Fruit fly (Drosophila melanogaster) whole organism, wandering third instar larva: ENCODE results near the gene mtrm.

ENCODE experiments used
- Abd-B ChIP-seq: fragments of >200 bp; optimal IDR thresholded peaks from 2 replicates; lab custom pipeline; 2017; ENCODE audit warnings: missing biosample characterization, missing genetic modification characterization
- CG9705 ChIP-seq: fragments of 200-800 bp; sonication (Bioruptor generic); optimal IDR thresholded peaks from 2 replicates; lab custom pipeline; 2018; ENCODE audit warnings: missing biosample characterization, mild to moderate bottlenecking, missing genetic modification characterization
- Dfd ChIP-seq: fragments of >200 bp; optimal IDR thresholded peaks from 2 replicates; lab custom pipeline; 2017; ENCODE audit warnings: missing biosample characterization, missing genetic modification characterization
- Dif ChIP-seq: fragments of 200-275, 200-300 bp; sonication (Bioruptor generic); optimal IDR thresholded peaks from 2 replicates; lab custom pipeline; 2018; ENCODE audit warnings: missing biosample characterization, missing genetic modification characterization; ENCODE audit not compliant: partially characterized antibody
- GATAd ChIP-seq: sonication (Bioruptor generic); optimal IDR thresholded peaks from 2 replicates; lab custom pipeline; 2016; ENCODE audit warnings: missing biosample characterization, missing genetic modification characterization
- Hnf4 ChIP-seq: fragments of 200-800 bp; sonication (Bioruptor generic); optimal IDR thresholded peaks from 2 replicates; lab custom pipeline; 2016; ENCODE audit warnings: missing biosample characterization, mild to moderate bottlenecking, missing genetic modification characterization
- Hr78 ChIP-seq: fragments of >200 bp; optimal IDR thresholded peaks from 2 replicates; lab custom pipeline; 2017; ENCODE audit warnings: missing biosample characterization, missing genetic modification characterization
- Hr83 ChIP-seq: fragments of 200-300 bp; sonication (Bioruptor generic); optimal IDR thresholded peaks from 2 replicates; lab custom pipeline; 2016; ENCODE audit warnings: missing biosample characterization, mild to moderate bottlenecking, missing genetic modification characterization, moderate library complexity; ENCODE audit not compliant: poor library complexity, severe bottlenecking
- Mio ChIP-seq: sonication (Bioruptor generic); optimal IDR thresholded peaks from 2 replicates; lab custom pipeline; 2016; ENCODE audit warnings: missing biosample characterization, missing genetic modification characterization
- Myc ChIP-seq: fragments of >200 bp; optimal IDR thresholded peaks from 2 replicates; lab custom pipeline; 2017
- N ChIP-seq: fragments of >200 bp; optimal IDR thresholded peaks from 2 replicates; lab custom pipeline; 2018; ENCODE audit warnings: missing biosample characterization, missing external identifiers, missing genetic modification characterization
- OdsH ChIP-seq: fragments of 200-800 bp; sonication (Bioruptor generic); optimal IDR thresholded peaks from 2 replicates; lab custom pipeline; 2016; ENCODE audit warnings: missing biosample characterization, mild to moderate bottlenecking, missing genetic modification characterization
- Rel ChIP-seq, 2 experiments: fragments of 200-800 bp; sonication (Bioruptor generic) in 1 of 2; optimal IDR thresholded peaks; 2 replicates in 1 of 2; 3 replicates in 1 of 2; lab custom pipeline; 2016 to 2019; ENCODE audit warnings: mild to moderate bottlenecking in 2 of 2, missing biosample characterization in 2 of 2, missing genetic modification characterization in 2 of 2, moderate library complexity in 1 of 2
- Sp1 ChIP-seq: fragments of 200-800 bp; sonication (Bioruptor generic); optimal IDR thresholded peaks from 3 replicates; lab custom pipeline; 2019; ENCODE audit warnings: missing biosample characterization, mild to moderate bottlenecking, missing genetic modification characterization, moderate library complexity
- Vsx2 ChIP-seq: fragments of 200-300, 225-300 bp; sonication (Bioruptor generic); optimal IDR thresholded peaks from 2 replicates; lab custom pipeline; 2018; ENCODE audit warnings: missing biosample characterization, missing genetic modification characterization; ENCODE audit not compliant: partially characterized antibody
- br ChIP-seq: fragments of 200-800 bp; sonication (Bioruptor generic); optimal IDR thresholded peaks from 2 replicates; lab custom pipeline; 2016; ENCODE audit warnings: missing biosample characterization, missing genetic modification characterization
- brk ChIP-seq: fragments of 200-800 bp; sonication (Bioruptor generic); optimal IDR thresholded peaks from 2 replicates; lab custom pipeline; 2016; ENCODE audit warnings: missing biosample characterization, mild to moderate bottlenecking, missing genetic modification characterization
- dmrt93B ChIP-seq: fragments of 200-800 bp; sonication (Bioruptor generic); optimal IDR thresholded peaks from 2 replicates; lab custom pipeline; 2018; ENCODE audit warnings: missing biosample characterization, mild to moderate bottlenecking, missing genetic modification characterization
- dsf ChIP-seq: sonication (Bioruptor generic); optimal IDR thresholded peaks from 2 replicates; lab custom pipeline; 2016; ENCODE audit warnings: missing biosample characterization, missing genetic modification characterization, borderline replicate concordance
- ey ChIP-seq: fragments of 200-800 bp; sonication (Bioruptor generic); optimal IDR thresholded peaks from 2 replicates; lab custom pipeline; 2016; ENCODE audit warnings: missing biosample characterization, missing genetic modification characterization
- fru ChIP-seq: fragments of 200-800 bp; sonication (Bioruptor generic); optimal IDR thresholded peaks from 3 replicates; lab custom pipeline; 2016; ENCODE audit warnings: missing biosample characterization, mild to moderate bottlenecking, missing genetic modification characterization
- h ChIP-seq: fragments of 200-800 bp; sonication (Bioruptor generic); optimal IDR thresholded peaks from 3 replicates; lab custom pipeline; 2016; ENCODE audit warnings: missing biosample characterization, mild to moderate bottlenecking, missing genetic modification characterization
- jim ChIP-seq: fragments of 175-275, 200-325 bp; sonication (Bioruptor generic); optimal IDR thresholded peaks from 2 replicates; lab custom pipeline; 2016; ENCODE audit warnings: missing biosample characterization, mild to moderate bottlenecking, missing genetic modification characterization
- lola ChIP-seq: fragments of >200 bp; optimal IDR thresholded peaks from 2 replicates; lab custom pipeline; 2017; ENCODE audit warnings: missing biosample characterization, missing genetic modification characterization
- pan ChIP-seq: fragments of >200 bp; optimal IDR thresholded peaks from 2 replicates; lab custom pipeline; 2017
- psq ChIP-seq: fragments of 200-800 bp; sonication (Bioruptor generic); optimal IDR thresholded peaks from 3 replicates; lab custom pipeline; 2017; ENCODE audit warnings: missing biosample characterization, mild to moderate bottlenecking, missing genetic modification characterization, moderate library complexity
- rgr ChIP-seq: fragments of 200-800 bp; sonication (Bioruptor generic); optimal IDR thresholded peaks from 3 replicates; lab custom pipeline; 2016; ENCODE audit warnings: missing biosample characterization, mild to moderate bottlenecking, missing genetic modification characterization
- sage ChIP-seq: fragments of 200-800 bp; sonication (Bioruptor generic); optimal IDR thresholded peaks from 2 replicates; lab custom pipeline; 2016; ENCODE audit warnings: missing biosample characterization, mild to moderate bottlenecking, missing genetic modification characterization
- sv ChIP-seq: fragments of 200-800 bp; sonication (Bioruptor generic); optimal IDR thresholded peaks from 3 replicates; lab custom pipeline; 2016; ENCODE audit warnings: missing biosample characterization, missing genetic modification characterization
- tai ChIP-seq: sonication (Bioruptor generic); optimal IDR thresholded peaks from 2 replicates; lab custom pipeline; 2016; ENCODE audit warnings: missing biosample characterization, missing genetic modification characterization
- usp ChIP-seq: fragments of >200 bp; optimal IDR thresholded peaks from 2 replicates; lab custom pipeline; 2017; ENCODE audit warnings: missing biosample characterization, missing genetic modification characterization
- woc ChIP-seq: sonication (Bioruptor generic); optimal IDR thresholded peaks from 2 replicates; lab custom pipeline; 2016; ENCODE audit warnings: missing biosample characterization, mild to moderate bottlenecking, missing genetic modification characterization

The mtrm gene

DNA sequence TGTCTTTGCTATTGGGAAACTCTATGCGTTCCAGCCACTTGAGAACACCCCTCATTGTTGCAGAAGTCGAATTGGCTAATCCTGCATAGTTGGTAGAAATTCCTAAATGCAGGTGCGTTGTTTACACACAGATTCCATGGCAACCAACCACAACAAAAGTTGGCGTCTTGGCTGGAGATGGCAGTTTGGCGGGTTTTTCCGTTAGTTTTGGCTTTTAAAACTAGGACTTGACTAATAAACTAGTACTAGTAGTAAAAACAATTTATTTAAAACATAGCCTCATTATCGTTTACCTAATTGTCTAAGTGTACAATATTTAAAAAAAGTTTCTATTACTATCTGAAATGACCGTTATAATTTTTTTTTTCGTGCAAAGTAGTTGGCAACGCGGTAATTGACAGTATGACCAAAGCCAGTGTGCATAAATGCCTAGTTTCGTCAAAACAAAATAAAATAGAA lies 1.3 kb upstream of the mtrm start, which contains the start of gene Exo70:
Exo70 (plus strand) TSS at position 413 of the 459 bp plus-strand sequence.
- TF ChIP-seq Myc (lab: Kevin White, UChicago) = peak; percentile 76
- TF ChIP-seq dsf = no peak
- no peak for TF ChIP-seq pan
- TF ChIP-seq Rel (GFP tag; optimal IDR thresholded peaks at IDR 0.05; lab: Kevin White, UChicago) = no peak
- no peak for TF ChIP-seq Rel (tag; optimal IDR thresholded peaks at IDR 0.05; lab: Kevin White, UChicago)
- no peak for TF ChIP-seq CG9705 (GFP tag; lab: Kevin White, UChicago)
- no peak for TF ChIP-seq Dfd
- no peak for TF ChIP-seq Sp1
- no peak for TF ChIP-seq ey (GFP tag; lab: Kevin White, UChicago)
- no peak for TF ChIP-seq fru (GFP tag; lab: Kevin White, UChicago)

- no peak for TF ChIP-seq pan
- TF ChIP-seq GATAd (GFP tag; lab: Kevin White, UChicago) = no peak
- no peak for TF ChIP-seq Mio (GFP tag; lab: Kevin White, UChicago)
- no peak for TF ChIP-seq dmrt93B (GFP tag; lab: Kevin White, UChicago)
- TF ChIP-seq ey (GFP tag; lab: Kevin White, UChicago) = peak; percentile 40
- TF ChIP-seq jim = no peak
- no peak for TF ChIP-seq Hr83 (GFP tag; lab: Kevin White, UChicago)
- no peak for TF ChIP-seq Rel (GFP tag; optimal IDR thresholded peaks at IDR 0.05; lab: Kevin White, UChicago)
- no peak for TF ChIP-seq Rel (tag; optimal IDR thresholded peaks at IDR 0.05; lab: Kevin White, UChicago)
- TF ChIP-seq Sp1 = no peak
- TF ChIP-seq fru (GFP tag; lab: Kevin White, UChicago) = peak; percentile 33
- TF ChIP-seq lola (GFP tag; lab: Kevin White, UChicago) = no peak
- peak; percentile 10 for TF ChIP-seq br (GFP tag; lab: Kevin White, UChicago)
- TF ChIP-seq Vsx2 (GFP tag; lab: Kevin White, UChicago) = no peak
Measured at dm6 chr3L:8418984-8419383, 6.2 kb downstream of the mtrm start.

DNA sequence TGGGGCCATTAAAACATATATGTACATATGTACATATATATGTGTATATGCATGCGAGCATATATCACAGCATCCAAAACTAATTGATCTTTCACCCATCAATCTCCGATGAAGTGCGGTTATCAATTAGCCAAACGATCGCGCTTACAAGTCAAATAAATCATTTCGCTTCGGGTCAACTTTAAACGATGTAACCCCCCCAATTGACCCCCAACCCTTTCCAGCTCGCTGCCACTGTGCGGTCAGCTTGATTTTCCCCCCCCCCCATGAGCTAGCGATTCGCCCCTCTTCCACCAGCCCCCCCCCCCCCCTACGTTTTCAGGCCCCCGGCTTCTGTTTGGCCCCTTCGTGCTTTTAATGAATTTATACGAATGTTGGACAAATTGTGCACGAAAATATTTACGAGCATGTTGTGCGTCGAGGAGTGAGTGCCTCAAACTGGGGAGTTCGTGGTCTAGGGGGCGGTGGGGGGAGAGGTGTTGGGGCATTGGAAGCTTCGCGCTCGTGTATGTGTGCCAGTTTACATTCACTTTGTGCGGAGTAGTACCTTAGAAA lies 6.9 kb downstream of the mtrm start:
- TF ChIP-seq pan = no peak
- no peak for TF ChIP-seq Sp1
- TF ChIP-seq brk = no peak
- TF ChIP-seq fru (GFP tag; lab: Kevin White, UChicago) = no peak
- TF ChIP-seq ey (GFP tag; lab: Kevin White, UChicago) = no peak
- no peak for TF ChIP-seq Mio (GFP tag; lab: Kevin White, UChicago)
- TF ChIP-seq h = no peak
- no peak for TF ChIP-seq Abd-B
- TF ChIP-seq Hr78 (GFP tag; lab: Kevin White, UChicago) = no peak

dm6 chr3L:8421361-8421760 lies 8.5 kb downstream of the mtrm start:
- TF ChIP-seq ey (GFP tag; lab: Kevin White, UChicago) (no peak), Hr78 (GFP tag; lab: Kevin White, UChicago) (no peak), br (GFP tag; lab: Kevin White, UChicago) (no peak), Vsx2 (GFP tag; lab: Kevin White, UChicago) (no peak), woc (GFP tag; lab: Kevin White, UChicago) (no peak), Dif (GFP tag; lab: Kevin White, UChicago) (no peak), OdsH (no peak), dsf (no peak), lola (GFP tag; lab: Kevin White, UChicago) (no peak), usp (GFP tag; lab: Kevin White, UChicago) (no peak), sv (GFP tag; lab: Kevin White, UChicago) (no peak), rgr (GFP tag; lab: Kevin White, UChicago) (no peak), jim (no peak)

DNA sequence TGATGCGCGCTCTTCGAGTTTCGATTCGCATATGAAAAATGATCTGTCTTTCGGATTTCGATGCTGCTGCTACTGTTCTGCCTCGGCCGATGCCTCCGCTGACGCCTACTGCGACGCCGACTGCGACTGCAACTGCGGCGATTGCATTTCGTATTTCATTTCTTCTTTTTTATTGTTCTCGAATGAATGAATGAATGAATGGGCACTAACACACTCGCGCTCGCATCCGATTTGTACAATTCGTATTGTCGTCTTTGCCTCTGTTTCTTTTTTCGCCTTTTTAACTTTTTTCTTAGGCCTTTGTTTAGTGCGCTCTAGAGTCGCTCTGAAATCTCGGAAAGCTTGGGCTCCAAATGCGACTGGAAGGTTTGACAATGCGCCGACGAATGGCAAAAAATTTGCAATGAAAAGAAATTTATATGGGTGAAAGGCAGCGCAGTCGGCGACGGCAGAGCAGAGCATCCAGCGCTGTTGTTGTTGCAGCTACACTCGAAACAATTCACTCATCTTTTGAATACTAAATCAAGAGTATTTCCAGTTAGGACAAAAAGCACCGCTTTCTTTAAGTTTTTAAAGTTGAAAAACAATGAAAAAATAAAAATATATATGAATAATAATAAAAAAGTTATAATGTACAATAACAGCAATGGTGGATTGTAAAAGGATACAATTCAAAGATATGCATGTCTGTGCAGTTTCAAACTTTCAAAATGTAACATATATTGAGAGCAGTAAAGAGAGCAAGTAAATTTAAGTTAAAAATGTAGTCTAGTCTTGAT lies 9.2 kb downstream of the mtrm start, which contains the start of gene CG32354:
CG32354 (minus strand) TSS at position 398 of the 779 bp plus-strand sequence.
- TF ChIP-seq woc (GFP tag; lab: Kevin White, UChicago) (no peak), Hr78 (GFP tag; lab: Kevin White, UChicago) (no peak), Abd-B (no peak), tai (GFP tag; lab: Kevin White, UChicago) (no peak), OdsH (no peak), Mio (GFP tag; lab: Kevin White, UChicago) (no peak), fru (GFP tag; lab: Kevin White, UChicago) (no peak), Dif (GFP tag; lab: Kevin White, UChicago) (no peak), Myc (lab: Kevin White, UChicago) (no peak), lola (GFP tag; lab: Kevin White, UChicago) (no peak), CG9705 (GFP tag; lab: Kevin White, UChicago) (no peak), sage (GFP tag; lab: Kevin White, UChicago) (no peak), N (GFP tag; lab: Kevin White, UChicago) (no peak), Hr83 (GFP tag; lab: Kevin White, UChicago) (no peak), dmrt93B (GFP tag; lab: Kevin White, UChicago) (no peak), Hnf4 (GFP tag; lab: Kevin White, UChicago) (no peak), usp (GFP tag; lab: Kevin White, UChicago) (no peak), rgr (GFP tag; lab: Kevin White, UChicago) (no peak), psq (no peak), Sp1 (no peak)
